Fruit fly (Drosophila melanogaster) whole organism, embryonic: ENCODE measurements around the gene Pif1A.

Experiments
- CG10959 ChIP-seq: fragments of 200-800 bp; sonication (Bioruptor generic); IDR thresholded peaks from 2 replicates; pipeline ENCODE4 v1.3.6; 2022; ENCODE audit warnings: missing biosample characterization, missing genetic modification characterization
- CG11247 ChIP-seq: fragments of 200-800 bp; sonication (Bioruptor generic); IDR thresholded peaks from 2 replicates; pipeline ENCODE4 v1.3.6; 2022; ENCODE audit warnings: missing biosample characterization, missing genetic modification characterization
- CG1233 ChIP-seq: fragments of 200-800 bp; sonication (Bioruptor generic); optimal IDR thresholded peaks from 4 replicates; lab custom pipeline; 2018; ENCODE audit warnings: missing biosample characterization, mild to moderate bottlenecking, missing genetic modification characterization
- CG12391 ChIP-seq: fragments of 200-800 bp; sonication (Bioruptor generic); optimal IDR thresholded peaks from 3 replicates; lab custom pipeline; 2018; ENCODE audit warnings: missing biosample characterization, mild to moderate bottlenecking, missing genetic modification characterization, moderate library complexity
- CG13296 ChIP-seq: fragments of 200-800 bp; sonication (Bioruptor generic); optimal IDR thresholded peaks from 3 replicates; lab custom pipeline; 2018; ENCODE audit warnings: missing biosample characterization, mild to moderate bottlenecking, missing genetic modification characterization
- CG14710 ChIP-seq: fragments of 200-800 bp; sonication (Bioruptor generic); optimal IDR thresholded peaks from 3 replicates; lab custom pipeline; 2019; ENCODE audit warnings: missing biosample characterization, mild to moderate bottlenecking, missing genetic modification characterization, moderate library complexity
- CG1603 ChIP-seq: fragments of 200-800 bp; sonication (Bioruptor generic); optimal IDR thresholded peaks from 2 replicates; lab custom pipeline; 2019; ENCODE audit warnings: missing biosample characterization, mild to moderate bottlenecking, missing genetic modification characterization, moderate library complexity
- CG17361 ChIP-seq: fragments of 200-800 bp; sonication (Bioruptor generic); IDR thresholded peaks from 3 replicates; pipeline ENCODE4 v1.3.6; 2022; ENCODE audit warnings: missing biosample characterization, missing genetic modification characterization
- CG18262 ChIP-seq: fragments of 200-800 bp; optimal IDR thresholded peaks from 3 replicates; lab custom pipeline; 2019; ENCODE audit warnings: missing biosample characterization, mild to moderate bottlenecking, missing genetic modification characterization, moderate library complexity
- CG2889 ChIP-seq: fragments of 200-800 bp; sonication (Bioruptor generic); IDR thresholded peaks from 3 replicates; pipeline ENCODE4 v1.3.6; 2022; ENCODE audit warnings: missing biosample characterization, missing genetic modification characterization
- CG32772 ChIP-seq: fragments of 200-800 bp; sonication (Bioruptor generic); IDR thresholded peaks from 2 replicates; pipeline ENCODE4 v1.3.6; 2022; ENCODE audit warnings: missing biosample characterization, missing genetic modification characterization
- CG33557 ChIP-seq: fragments of 200-800 bp; sonication (Bioruptor generic); optimal IDR thresholded peaks from 2 replicates; lab custom pipeline; 2019; ENCODE audit warnings: missing biosample characterization, mild to moderate bottlenecking, missing genetic modification characterization, moderate library complexity
- CG3407 ChIP-seq: fragments of 200-800 bp; sonication (Bioruptor generic); optimal IDR thresholded peaks from 2 replicates; lab custom pipeline; 2018; ENCODE audit warnings: missing biosample characterization, mild to moderate bottlenecking, missing genetic modification characterization
- CG34422 ChIP-seq: fragments of 200-800 bp; sonication (Bioruptor generic); IDR thresholded peaks from 3 replicates; pipeline ENCODE4 v1.3.6; 2022; ENCODE audit warnings: missing biosample characterization, missing genetic modification characterization
- CG4360 ChIP-seq: fragments of 200-800 bp; sonication (Bioruptor generic); IDR thresholded peaks from 2 replicates; pipeline ENCODE4 v1.3.6; 2022; ENCODE audit warnings: missing biosample characterization, missing genetic modification characterization
- CG4424 ChIP-seq: fragments of 200-800 bp; sonication (Bioruptor generic); optimal IDR thresholded peaks from 3 replicates; lab custom pipeline; 2016; ENCODE audit warnings: missing biosample characterization, missing genetic modification characterization
- CG5953 ChIP-seq: fragments of 200-800 bp; sonication (Bioruptor generic); IDR thresholded peaks from 2 replicates; pipeline ENCODE4 v1.3.6; 2022; ENCODE audit warnings: missing biosample characterization, missing genetic modification characterization
- CG6175 ChIP-seq: fragments of 200-800 bp; sonication (Bioruptor generic); IDR thresholded peaks from 3 replicates; pipeline ENCODE4 v1.3.6; 2022; ENCODE audit warnings: missing biosample characterization, missing genetic modification characterization
- CG6254 ChIP-seq: fragments of 200-800 bp; sonication (Bioruptor generic); optimal IDR thresholded peaks from 3 replicates; lab custom pipeline; 2017; ENCODE audit warnings: mild to moderate bottlenecking, missing biosample characterization, missing genetic modification reagents, missing genetic modification characterization
- CG6272 ChIP-seq: fragments of 200-800 bp; sonication (Bioruptor generic); IDR thresholded peaks from 2 replicates; pipeline ENCODE4 v1.3.6; 2022; ENCODE audit warnings: missing biosample characterization, missing genetic modification characterization
- CG7839 ChIP-seq: fragments of 200-800 bp; sonication (Bioruptor generic); optimal IDR thresholded peaks from 3 replicates; lab custom pipeline; 2018; ENCODE audit warnings: missing biosample characterization, mild to moderate bottlenecking, missing genetic modification characterization, moderate library complexity
- CG8089 ChIP-seq: fragments of 200-800 bp; sonication (Bioruptor generic); optimal IDR thresholded peaks from 3 replicates; lab custom pipeline; 2016; ENCODE audit warnings: missing biosample characterization, missing genetic modification characterization
- CG8388 ChIP-seq: fragments of 200-800 bp; sonication (Bioruptor generic); optimal IDR thresholded peaks from 2 replicates; lab custom pipeline; 2019; ENCODE audit warnings: missing biosample characterization, mild to moderate bottlenecking, missing genetic modification characterization, moderate library complexity
- CG9215 ChIP-seq: fragments of 200-800 bp; sonication (Bioruptor generic); IDR thresholded peaks from 2 replicates; pipeline ENCODE4 v1.3.6; 2022; ENCODE audit warnings: missing biosample characterization, missing genetic modification characterization
- CG9817 ChIP-seq: fragments of 200-800 bp; sonication (Bioruptor generic); optimal IDR thresholded peaks from 2 replicates; lab custom pipeline; 2018; ENCODE audit warnings: missing biosample characterization, mild to moderate bottlenecking, missing genetic modification characterization, moderate library complexity
- CG9932 ChIP-seq: fragments of 200-800 bp; sonication (Bioruptor generic); IDR thresholded peaks from 2 replicates; pipeline ENCODE4 v1.3.6; 2022; ENCODE audit warnings: missing biosample characterization, missing genetic modification characterization
- CoRest ChIP-seq: fragments of 200-800 bp; sonication (Bioruptor generic); optimal IDR thresholded peaks from 3 replicates; lab custom pipeline; 2018; ENCODE audit warnings: missing biosample characterization, mild to moderate bottlenecking, missing genetic modification characterization, moderate library complexity
- Eip74EF ChIP-seq, 2 experiments: fragments of 200-800 bp in 1 of 2; fragments of >200 bp in 1 of 2; sonication (Bioruptor generic) in 1 of 2; optimal IDR thresholded peaks; 2 replicates each; lab custom pipeline; 2017 to 2019; ENCODE audit warnings: missing biosample characterization in 2 of 2, missing genetic modification characterization in 2 of 2, mild to moderate bottlenecking in 1 of 2, moderate library complexity in 1 of 2
- Ets65A ChIP-seq: fragments of 200-800 bp; sonication (Bioruptor generic); peaks from one replicate; lab custom pipeline; 2016; ENCODE audit warnings: missing biosample characterization, missing genetic modification characterization
- Jarid2 ChIP-seq: fragments of 200-800 bp; sonication (Bioruptor generic); optimal IDR thresholded peaks from 3 replicates; lab custom pipeline; 2017; ENCODE audit warnings: mild to moderate bottlenecking, missing biosample characterization, missing genetic modification reagents, missing genetic modification characterization
- NfI ChIP-seq: fragments of 200-800 bp; sonication (Bioruptor generic); optimal IDR thresholded peaks from 3 replicates; lab custom pipeline; 2018; ENCODE audit warnings: missing biosample characterization, mild to moderate bottlenecking, missing genetic modification characterization, moderate library complexity
- Six4 ChIP-seq: fragments of 200-800 bp; sonication (Bioruptor generic); optimal IDR thresholded peaks from 2 replicates; lab custom pipeline; 2016; ENCODE audit warnings: missing biosample characterization, missing genetic modification characterization
- Xbp1 ChIP-seq: fragments of 200-800 bp; sonication (Bioruptor generic); optimal IDR thresholded peaks from 3 replicates; lab custom pipeline; 2016; ENCODE audit warnings: missing biosample characterization, mild to moderate bottlenecking, missing genetic modification characterization
- amos ChIP-seq: fragments of 200-800 bp; sonication (Bioruptor generic); IDR thresholded peaks from 2 replicates; pipeline ENCODE4 v1.3.6; 2022; ENCODE audit warnings: missing biosample characterization, missing genetic modification characterization; ENCODE audit not compliant: partially characterized antibody
- ap ChIP-seq: fragments of 200-800 bp; sonication (Bioruptor generic); IDR thresholded peaks from 2 replicates; pipeline ENCODE4 v1.3.6; 2022; ENCODE audit warnings: missing biosample characterization, missing genetic modification characterization
- ara ChIP-seq: fragments of 200-800 bp; sonication (Bioruptor generic); IDR thresholded peaks from 2 replicates; pipeline ENCODE4 v1.3.6; 2022; ENCODE audit warnings: missing biosample characterization, missing genetic modification characterization
- dmrt99B ChIP-seq: fragments of 200-800 bp; sonication (Bioruptor generic); optimal IDR thresholded peaks from 2 replicates; lab custom pipeline; 2018; ENCODE audit warnings: missing biosample characterization, mild to moderate bottlenecking, missing genetic modification characterization, moderate library complexity
- gcm ChIP-seq: fragments of 200-800 bp; sonication (Bioruptor generic); optimal IDR thresholded peaks from 2 replicates; lab custom pipeline; 2019; ENCODE audit warnings: missing biosample characterization, mild to moderate bottlenecking, missing genetic modification characterization, moderate library complexity
- grau ChIP-seq: fragments of 200-800 bp; optimal IDR thresholded peaks from 3 replicates; lab custom pipeline; 2019; ENCODE audit warnings: missing biosample characterization, mild to moderate bottlenecking, missing genetic modification characterization, moderate library complexity
- hkb ChIP-seq, 2 experiments: fragments of 200-800 bp in 1 of 2; fragments of >200 bp in 1 of 2; sonication (Bioruptor generic) in 1 of 2; IDR thresholded peaks in 1 of 2; optimal IDR thresholded peaks in 1 of 2; 2 replicates each; pipeline versions ENCODE4 v1.3.6 to Lab custom; 2017 to 2022; ENCODE audit warnings: missing biosample characterization in 1 of 2, missing genetic modification characterization in 1 of 2
- ind ChIP-seq: fragments of 200-800 bp; sonication (Bioruptor generic); optimal IDR thresholded peaks from 3 replicates; lab custom pipeline; 2016; ENCODE audit warnings: missing biosample characterization, missing genetic modification characterization
- lola ChIP-seq, 3 experiments: fragments of >200 bp in 2 of 3; fragments of 200-800 bp in 1 of 3; sonication (Bioruptor generic) in 1 of 3; optimal IDR thresholded peaks; 2 replicates each; lab custom pipeline; 2017 to 2019; ENCODE audit warnings: missing biosample characterization in 3 of 3, missing genetic modification characterization in 3 of 3, mild to moderate bottlenecking in 1 of 3, moderate library complexity in 1 of 3
- rib ChIP-seq: fragments of 200-800 bp; sonication (Bioruptor generic); IDR thresholded peaks from 2 replicates; pipeline ENCODE4 v1.3.6; 2022; ENCODE audit warnings: missing biosample characterization, missing genetic modification characterization
- ro ChIP-seq: fragments of 200-800 bp; sonication (Bioruptor generic); IDR thresholded peaks from 2 replicates; pipeline ENCODE4 v1.3.6; 2022; ENCODE audit warnings: missing biosample characterization, missing genetic modification characterization
- sim ChIP-seq: fragments of 200-800 bp; sonication (Bioruptor generic); IDR thresholded peaks from 2 replicates; pipeline ENCODE4 v1.3.6; 2022; ENCODE audit warnings: missing biosample characterization, missing genetic modification characterization
- sob ChIP-seq: fragments of 200-800 bp; sonication (Bioruptor generic); IDR thresholded peaks from 2 replicates; pipeline ENCODE4 v1.3.6; 2022; ENCODE audit warnings: missing biosample characterization, missing genetic modification characterization
- ssp ChIP-seq: fragments of 200-800 bp; sonication (Bioruptor generic); IDR thresholded peaks from 2 replicates; pipeline ENCODE4 v1.3.6; 2022; ENCODE audit warnings: missing biosample characterization, missing genetic modification characterization
- wor ChIP-seq: fragments of 200-800 bp; sonication (Bioruptor generic); IDR thresholded peaks from 2 replicates; pipeline ENCODE4 v1.3.6; 2022; ENCODE audit warnings: missing biosample characterization, missing genetic modification characterization

Pif1A gene

DNA sequence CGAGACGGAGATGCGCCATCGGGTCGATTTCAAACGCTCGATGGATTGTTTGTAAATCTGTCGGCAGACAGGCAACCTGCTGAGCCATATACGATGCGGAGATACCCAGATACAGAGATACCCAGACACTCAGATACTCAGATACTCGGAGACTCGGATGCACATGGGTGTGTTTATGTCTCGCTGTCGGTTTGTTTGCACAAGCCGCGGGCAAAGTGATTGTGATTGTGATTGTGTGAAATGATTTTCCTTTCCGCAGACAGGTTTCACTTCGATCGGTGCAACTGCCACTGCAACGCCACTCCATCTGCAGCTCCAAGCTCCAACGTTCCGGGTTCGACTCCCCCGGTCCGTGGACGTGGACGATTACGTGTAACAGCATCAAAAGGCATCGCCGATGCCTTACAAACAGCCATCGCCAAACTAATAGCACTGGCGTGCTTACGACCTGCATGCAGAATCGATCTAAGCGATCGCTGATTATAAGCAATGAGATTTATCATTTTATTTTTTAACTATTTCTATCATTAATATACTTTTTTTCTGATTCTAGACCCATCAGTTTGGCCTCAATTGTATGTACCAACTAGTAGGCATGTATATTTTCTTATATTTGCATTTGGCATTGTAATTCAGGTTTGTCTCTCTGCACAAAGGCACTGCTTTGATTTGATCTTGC lies 12.1 kb downstream of the Pif1A start (continued):
- TF ChIP-seq CG4360 (peak; percentile 55; the same call in 1 of the 2 replicates), CG5953 (GFP tag; lab: Robert Waterston, UW) (peak; percentile 70), CG6272 (peak; percentile 31; the same call in 1 of the 2 replicates), CG4424 (GFP tag; lab: Kevin White, UChicago) (peak; percentile 50), CG13296 (GFP tag; lab: Kevin White, UChicago) (peak; percentile 19), CG12391 (peak; percentile 43), sob (GFP tag; lab: Robert Waterston, UW) (peak; percentile 34; the same call in 1 of the 2 replicates), amos (GFP tag; lab: Robert Waterston, UW) (no peak), NfI (GFP tag; lab: Kevin White, UChicago) (peak; percentile 50), Ets65A (GFP tag; lab: Kevin White, UChicago) (no peak), CG10959 (peak; percentile 22; the same call in 1 of the 2 replicates), CG3407 (GFP tag; lab: Kevin White, UChicago) (peak; percentile 11), CG9817 (tag; lab: Kevin White, UChicago) (no peak), CG6254 (GFP tag; lab: Kevin White, UChicago) (peak; percentile 58), grau (peak; percentile 42), hkb (optimal IDR thresholded peaks at IDR 0.05; lab: Kevin White, UChicago) (no peak), hkb (GFP tag; IDR thresholded peaks at IDR 0.05; lab: Robert Waterston, UW) (peak; percentile 79), Jarid2 (GFP tag; lab: Kevin White, UChicago) (peak; percentile 2), Six4 (peak; percentile 31), gcm (peak; percentile 8), CG8089 (no peak), ap (GFP tag; lab: Robert Waterston, UW) (peak; percentile 56; the same call in 1 of the 2 replicates), wor (no peak), CG1603 (tag; lab: Kevin White, UChicago) (peak; percentile 45), CG11247 (GFP tag; lab: Robert Waterston, UW) (peak; percentile 64), CG18262 (tag; lab: Kevin White, UChicago) (peak; percentile 69), CG14710 (tag; lab: Kevin White, UChicago) (peak; percentile 14), CG1233 (peak; percentile 5), ro (GFP tag; lab: Robert Waterston, UW) (no peak), Eip74EF (GFP tag; optimal IDR thresholded peaks at IDR 0.05; lab: Kevin White, UChicago) (peak in 1 of 2 experiments; percentile 36), CG33557 (no peak), ind (peak; percentile 34), lola (GFP tag; optimal IDR thresholded peaks at IDR 0.05; lab: Kevin White, UChicago) (peak in 1 of 3 experiments; percentile 7), CG34422 (0 out of 3 replicates have a peak, but pooled peaks have one; percentile 25), ara (peak; percentile 82), CG8388 (GFP tag; lab: Kevin White, UChicago) (peak; percentile 37), ssp (GFP tag; lab: Robert Waterston, UW) (peak; percentile 54; the same call in 1 of the 2 replicates), sim (GFP tag; lab: Robert Waterston, UW) (peak; percentile 56; the same call in 1 of the 2 replicates), CG2889 (GFP tag; lab: Robert Waterston, UW) (peak; percentile 15; the same call in 1 of the 3 replicates), CG17361 (GFP tag; lab: Robert Waterston, UW) (peak; percentile 46; the same call in 1 of the 3 replicates), CG32772 (GFP tag; lab: Robert Waterston, UW) (peak; percentile 71), CG6175 (GFP tag; lab: Robert Waterston, UW) (no peak), CG7839 (tag; lab: Kevin White, UChicago) (peak; percentile 63), rib (no peak), CG9932 (GFP tag; lab: Robert Waterston, UW) (no peak), dmrt99B (tag; lab: Kevin White, UChicago) (peak; percentile 81), Xbp1 (GFP tag; lab: Kevin White, UChicago) (peak; percentile 61), CoRest (tag; lab: Kevin White, UChicago) (peak; percentile 21), CG9215 (GFP tag; lab: Robert Waterston, UW) (no peak)
